Fruit fly (Drosophila melanogaster): ENCODE measurements around the gene Cp7Fa.

Cp7Fa gene

dm6 chrX:8469606-8470005 is 1.1 kb upstream of the Cp7Fa start:
- TF ChIP-seq Pif1A (GFP tag; optimal IDR thresholded peaks at IDR 0.05) (no peak), rn (GFP tag; IDR thresholded peaks at IDR 0.05) (no peak)

- TF ChIP-seq CG32121 (GFP tag; IDR thresholded peaks at IDR 0.05) (no peak), Pif1A (GFP tag; optimal IDR thresholded peaks at IDR 0.05) (no peak), Snoo (tag; optimal IDR thresholded peaks at IDR 0.05) (no peak), Ets98B (GFP tag; IDR thresholded peaks at IDR 0.05) (no peak), CG15710 (tag; optimal IDR thresholded peaks at IDR 0.05) (no peak), CG8159 (tag; optimal IDR thresholded peaks at IDR 0.05) (no peak), CG9948 (tag; optimal IDR thresholded peaks at IDR 0.05) (no peak), CG8301 (tag; optimal IDR thresholded peaks at IDR 0.05) (no peak), fd96Ca (GFP tag; IDR thresholded peaks at IDR 0.05) (no peak), CG4496 (GFP tag; IDR thresholded peaks at IDR 0.05) (no peak), D1 (tag; optimal IDR thresholded peaks at IDR 0.05) (no peak), CG34367 (tag; optimal IDR thresholded peaks at IDR 0.05) (no peak), rn (GFP tag; IDR thresholded peaks at IDR 0.05) (no peak), CG17806 (tag; optimal IDR thresholded peaks at IDR 0.05) (no peak), EcR (GFP tag; optimal IDR thresholded peaks at IDR 0.05) (no peak), CG12605 (GFP tag; IDR thresholded peaks at IDR 0.05) (no peak), CG10348 (GFP tag; IDR thresholded peaks at IDR 0.05) (no peak)
Observed at dm6 chrX:8473339-8473887, 2.7 kb downstream of the Cp7Fa start, which contains the start of gene Cp7Fb. TSS of gene Cp7Fb (plus strand) at chrX:8473837.

dm6 chrX:8475657-8476056 is 5.0 kb downstream of the Cp7Fa start:
- TF ChIP-seq Ets98B (GFP tag; IDR thresholded peaks at IDR 0.05) (no peak), Pif1A (GFP tag; optimal IDR thresholded peaks at IDR 0.05) (no peak), CG4496 (GFP tag; IDR thresholded peaks at IDR 0.05) (no peak), CG9948 (tag; optimal IDR thresholded peaks at IDR 0.05) (no peak), Snoo (tag; optimal IDR thresholded peaks at IDR 0.05) (no peak), fd96Ca (GFP tag; IDR thresholded peaks at IDR 0.05) (no peak), EcR (GFP tag; optimal IDR thresholded peaks at IDR 0.05) (no peak), CG8159 (tag; optimal IDR thresholded peaks at IDR 0.05) (no peak), CG8301 (tag; optimal IDR thresholded peaks at IDR 0.05) (no peak), CG10348 (GFP tag; IDR thresholded peaks at IDR 0.05) (no peak), CG32121 (GFP tag; IDR thresholded peaks at IDR 0.05) (no peak), CG12605 (GFP tag; IDR thresholded peaks at IDR 0.05) (no peak), CG17806 (tag; optimal IDR thresholded peaks at IDR 0.05) (no peak), CG15710 (tag; optimal IDR thresholded peaks at IDR 0.05) (no peak), CG34367 (tag; optimal IDR thresholded peaks at IDR 0.05) (no peak), gl (tag; optimal IDR thresholded peaks at IDR 0.05) (no peak), Pif1B (GFP tag; optimal IDR thresholded peaks at IDR 0.05) (no peak)

dm6 chrX:8476817-8477216 is 6.1 kb downstream of the Cp7Fa start, which contains the start of gene Cp7Fc:
TSS of gene Cp7Fc (plus strand) at chrX:8477117.
- TF ChIP-seq CG14655 (GFP tag; optimal IDR thresholded peaks at IDR 0.05) (no peak), CG17806 (tag; optimal IDR thresholded peaks at IDR 0.05) (no peak), Pif1B (GFP tag; optimal IDR thresholded peaks at IDR 0.05) (no peak)

dm6 chrX:8479031-8479568 is 8.4 kb downstream of the Cp7Fa start, which contains the start of gene Cp36:
TSS of gene Cp36 (plus strand) at chrX:8479319.
- TF ChIP-seq CG13204 (GFP tag; optimal IDR thresholded peaks at IDR 0.05): no peak
- no peak for TF ChIP-seq fd96Ca (GFP tag; IDR thresholded peaks at IDR 0.05)
- no peak for TF ChIP-seq CG12605 (GFP tag; IDR thresholded peaks at IDR 0.05)
- no peak for TF ChIP-seq CG8159 (tag; optimal IDR thresholded peaks at IDR 0.05)
- TF ChIP-seq D1 (tag; optimal IDR thresholded peaks at IDR 0.05): no peak
- TF ChIP-seq Snoo (tag; optimal IDR thresholded peaks at IDR 0.05): no peak
- no peak for TF ChIP-seq CG8301 (tag; optimal IDR thresholded peaks at IDR 0.05)
- TF ChIP-seq CG4496 (GFP tag; IDR thresholded peaks at IDR 0.05): no peak
- no peak for TF ChIP-seq CG34367 (tag; optimal IDR thresholded peaks at IDR 0.05)
- no peak for TF ChIP-seq CG9948 (tag; optimal IDR thresholded peaks at IDR 0.05)
- no peak for TF ChIP-seq Ets98B (GFP tag; IDR thresholded peaks at IDR 0.05)
- no peak for TF ChIP-seq Pif1B (GFP tag; optimal IDR thresholded peaks at IDR 0.05)
- TF ChIP-seq CG15710 (tag; optimal IDR thresholded peaks at IDR 0.05): no peak
- TF ChIP-seq CG10348 (GFP tag; IDR thresholded peaks at IDR 0.05): no peak

dm6 chrX:8481462-8481861 is 10.8 kb downstream of the Cp7Fa start, which contains the start of gene Cp38:
TSS of gene Cp38 (plus strand) at chrX:8481837.
- TF ChIP-seq CG13204 (GFP tag; optimal IDR thresholded peaks at IDR 0.05) (no peak), Pif1B (GFP tag; optimal IDR thresholded peaks at IDR 0.05) (no peak), CG10348 (GFP tag; IDR thresholded peaks at IDR 0.05) (no peak), CG8159 (tag; optimal IDR thresholded peaks at IDR 0.05) (no peak), Ets98B (GFP tag; IDR thresholded peaks at IDR 0.05) (no peak), fd96Ca (GFP tag; IDR thresholded peaks at IDR 0.05) (no peak), CG32121 (GFP tag; IDR thresholded peaks at IDR 0.05) (no peak)

dm6 chrX:8483671-8484070 is 13.0 kb downstream of the Cp7Fa start, which contains the start of gene CG33223:
TSS of gene CG33223 (minus strand) at chrX:8483885.
- TF ChIP-seq Ets98B (GFP tag; IDR thresholded peaks at IDR 0.05): no peak
- no peak for TF ChIP-seq D1 (tag; optimal IDR thresholded peaks at IDR 0.05)
- no peak for TF ChIP-seq rn (GFP tag; IDR thresholded peaks at IDR 0.05)
- no peak for TF ChIP-seq CG17806 (tag; optimal IDR thresholded peaks at IDR 0.05)
- no peak for TF ChIP-seq fd96Ca (GFP tag; IDR thresholded peaks at IDR 0.05)
- no peak for TF ChIP-seq CG13204 (GFP tag; optimal IDR thresholded peaks at IDR 0.05)
- no peak for TF ChIP-seq CG34367 (tag; optimal IDR thresholded peaks at IDR 0.05)
- no peak for TF ChIP-seq gl (tag; optimal IDR thresholded peaks at IDR 0.05)
- TF ChIP-seq EcR (GFP tag; optimal IDR thresholded peaks at IDR 0.05): no peak
- no peak for TF ChIP-seq CG14655 (GFP tag; optimal IDR thresholded peaks at IDR 0.05)
- no peak for TF ChIP-seq Pif1B (GFP tag; optimal IDR thresholded peaks at IDR 0.05)
- no peak for TF ChIP-seq CG15710 (tag; optimal IDR thresholded peaks at IDR 0.05)
- no peak for TF ChIP-seq CG8301 (tag; optimal IDR thresholded peaks at IDR 0.05)
- TF ChIP-seq CG9948 (tag; optimal IDR thresholded peaks at IDR 0.05): no peak

Measured in whole organism, pupa.